Fruit fly (Drosophila melanogaster): ENCODE data around the gene CG42834.

The CG42834 gene

DNA sequence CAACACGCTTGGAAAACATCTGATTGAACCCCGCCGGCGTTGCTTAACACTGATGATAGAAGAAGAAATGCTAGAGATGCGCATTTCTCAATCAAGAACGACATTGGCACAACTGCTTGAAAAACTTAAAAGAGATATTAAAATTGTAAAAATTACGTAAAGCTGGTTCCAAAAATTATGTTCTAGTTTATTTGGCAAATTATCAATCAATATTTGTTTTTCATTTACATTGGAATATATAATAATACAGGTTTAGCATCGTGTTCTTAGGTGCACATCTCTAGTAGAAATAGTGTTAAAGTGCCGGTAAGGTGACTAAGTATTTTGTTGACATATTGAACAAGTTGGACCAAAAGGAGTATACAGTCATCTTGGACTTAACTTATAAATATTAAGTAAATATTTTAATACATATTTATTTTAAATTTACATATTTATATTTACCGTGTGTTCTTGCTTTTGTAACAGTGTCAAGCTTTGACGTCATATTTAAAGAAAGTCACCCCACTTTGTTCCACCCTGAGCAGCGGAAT lies 27.2 kb upstream of the CG42834 start, which contains the start of the genes Brf and sds22 (continued):
- TF ChIP-seq nerfin-2 (GFP tag; IDR thresholded peaks at IDR 0.05; ENCODE audit: partially characterized antibody) = no peak
- peak; percentile 94 for TF ChIP-seq CG4854 (GFP tag; optimal IDR thresholded peaks at IDR 0.05)
- peak; percentile 95 for TF ChIP-seq CG10654 (GFP tag; optimal IDR thresholded peaks at IDR 0.05)
- peak; percentile 96 for TF ChIP-seq CG8924 (tag; optimal IDR thresholded peaks at IDR 0.05)
- peak; percentile 79; the same call in 1 of the 2 replicates for TF ChIP-seq Awh (GFP tag; IDR thresholded peaks at IDR 0.05)
- TF ChIP-seq dm (GFP tag; optimal IDR thresholded peaks at IDR 0.05) = peak; percentile 95
- TF ChIP-seq CG13424 (tag; optimal IDR thresholded peaks at IDR 0.05) = peak; percentile 97
- TF ChIP-seq kni (GFP tag; optimal IDR thresholded peaks at IDR 0.05) = peak; percentile 74
- TF ChIP-seq CG8281 (tag; optimal IDR thresholded peaks at IDR 0.05) = peak; percentile 85
- peak; percentile 66 for TF ChIP-seq pzg (GFP tag; optimal IDR thresholded peaks at IDR 0.05)
- TF ChIP-seq CG1832 (GFP tag; optimal IDR thresholded peaks at IDR 0.05) = no peak
- TF ChIP-seq CG11695 (GFP tag; IDR thresholded peaks at IDR 0.05) = peak; percentile 87
- TF ChIP-seq HmgD (GFP tag; optimal IDR thresholded peaks at IDR 0.05) = peak; percentile 89
- TF ChIP-seq NC2β (GFP tag; optimal IDR thresholded peaks at IDR 0.05) = peak; percentile 95
- peak; percentile 84 for TF ChIP-seq Rx (GFP tag; IDR thresholded peaks at IDR 0.05)
- TF ChIP-seq Oaz (GFP tag; IDR thresholded peaks at IDR 0.05) = peak; percentile 84
- peak; percentile 97 for TF ChIP-seq sisA (GFP tag; IDR thresholded peaks at IDR 0.05)
- peak; percentile 87 for TF ChIP-seq sqz (GFP tag; optimal IDR thresholded peaks at IDR 0.05)
- TF ChIP-seq CG17912 (GFP tag; optimal IDR thresholded peaks at IDR 0.05) = peak; percentile 77
- no peak for TF ChIP-seq prd (optimal IDR thresholded peaks at IDR 0.05)
- peak; percentile 97 for TF ChIP-seq prd (GFP tag; IDR thresholded peaks at IDR 0.05)
- peak; percentile 86 for TF ChIP-seq dan (GFP tag; IDR thresholded peaks at IDR 0.05)
- peak; percentile 97 for TF ChIP-seq HmgZ (tag; optimal IDR thresholded peaks at IDR 0.05)
- TF ChIP-seq ranshi (GFP tag; IDR thresholded peaks at IDR 0.05) = peak; percentile 95
- peak; percentile 94 for TF ChIP-seq Atf3 (GFP tag; optimal IDR thresholded peaks at IDR 0.05)
- peak; percentile 73 for TF ChIP-seq sim (GFP tag; IDR thresholded peaks at IDR 0.05)
- TF ChIP-seq CG2875 (GFP tag; optimal IDR thresholded peaks at IDR 0.05) = peak; percentile 84
- TF ChIP-seq Hr51 (GFP tag; optimal IDR thresholded peaks at IDR 0.05) = peak; percentile 92 to 95
- TF ChIP-seq CG15696 (tag; optimal IDR thresholded peaks at IDR 0.05) = peak; percentile 98
- TF ChIP-seq CG16863 (GFP tag; optimal IDR thresholded peaks at IDR 0.05) = peak; percentile 94
- peak; percentile 98 for TF ChIP-seq Hsf (GFP tag; optimal IDR thresholded peaks at IDR 0.05)
- TF ChIP-seq B-H2 (GFP tag; optimal IDR thresholded peaks at IDR 0.05) = peak; percentile 97
- peak; percentile 76 for TF ChIP-seq kah (GFP tag; optimal IDR thresholded peaks at IDR 0.05)
- peak; percentile 96 for TF ChIP-seq CG2712 (tag; optimal IDR thresholded peaks at IDR 0.05)
- peak; percentile 95 for TF ChIP-seq CG1233 (GFP tag; optimal IDR thresholded peaks at IDR 0.05)
- TF ChIP-seq sug (tag; optimal IDR thresholded peaks at IDR 0.05) = peak; percentile 97
- TF ChIP-seq lab (GFP tag; optimal IDR thresholded peaks at IDR 0.05) = peak; percentile 96
- peak; percentile 98 for TF ChIP-seq CoRest (tag; optimal IDR thresholded peaks at IDR 0.05)
- peak; percentile 95 for TF ChIP-seq CG18764 (GFP tag; optimal IDR thresholded peaks at IDR 0.05)
- peak; percentile 93 for TF ChIP-seq Spps (tag; optimal IDR thresholded peaks at IDR 0.05)
- peak; percentile 79 for TF ChIP-seq onecut (GFP tag; IDR thresholded peaks at IDR 0.05)
- peak; percentile 84 for TF ChIP-seq CG11085 (GFP tag; IDR thresholded peaks at IDR 0.05)
- peak; percentile 95 to 96 for TF ChIP-seq chif (GFP tag; optimal IDR thresholded peaks at IDR 0.05)
- TF ChIP-seq sc (optimal IDR thresholded peaks at IDR 0.05) = no peak
- peak; percentile 88 for TF ChIP-seq sc (GFP tag; optimal IDR thresholded peaks at IDR 0.05)
- TF ChIP-seq HLH54F (GFP tag; optimal IDR thresholded peaks at IDR 0.05) = peak; percentile 97
- TF ChIP-seq CTCF (GFP tag; optimal IDR thresholded peaks at IDR 0.05) = peak; percentile 46
- TF ChIP-seq ems (GFP tag; optimal IDR thresholded peaks at IDR 0.05) = peak; percentile 96
- TF ChIP-seq CG17802 (tag; optimal IDR thresholded peaks at IDR 0.05) = peak; percentile 81
- TF ChIP-seq Hr3 (GFP tag; optimal IDR thresholded peaks at IDR 0.05) = peak; percentile 98
- peak; percentile 93 for TF ChIP-seq tio (GFP tag; optimal IDR thresholded peaks at IDR 0.05)
